Worm (Caenorhabditis elegans) whole organism, young adult: ENCODE data around the gene srh-169.
"Not testable (repeated sequence)": the region's sequence is repeated elsewhere in the genome, so short reads cannot be mapped to it uniquely, and the experiment has no call there.

Source experiments
- Y79H2A.3 ChIP-seq: fragments of 200-800 bp; sonication (Bioruptor generic); conservative IDR thresholded peaks from 2 replicates; pipeline ENCODE4 v1.3.6; 2022; ENCODE audit warnings: missing genetic modification reagents, missing genetic modification characterization, missing compliant biosample characterization
- nhr-90 ChIP-seq: sonication (generic microtip); optimal IDR thresholded peaks from 2 replicates; lab custom pipeline; 2016; ENCODE audit warnings: missing genotype, mild to moderate bottlenecking, missing genetic modification characterization, missing compliant biosample characterization

- TF ChIP-seq Y79H2A.3 (GFP tag; lab: Robert Waterston, UW); nhr-90 (tag; lab: Kevin White, UChicago): not testable (repeated sequence)
These were observed 3.2 kb downstream of the srh-169 start for ce11 chrV:4050828-4051227.
